Fruit fly (Drosophila melanogaster) whole organism, embryonic: ENCODE measurements around the gene MAGE.

Experiments
- Ada2b ChIP-seq: fragments of 200-800 bp; sonication (Bioruptor generic); IDR thresholded peaks from 2 replicates; pipeline ENCODE4 v1.3.6; 2022; ENCODE audit warnings: missing biosample characterization, missing genetic modification characterization
- Awh ChIP-seq: fragments of 200-800 bp; sonication (Bioruptor generic); IDR thresholded peaks from 2 replicates; pipeline ENCODE4, ENCODE4 v1.3.6; 2022; ENCODE audit warnings: missing biosample characterization, missing genetic modification characterization
- CG10274 ChIP-seq: fragments of 200-800 bp; sonication (Bioruptor generic); optimal IDR thresholded peaks from 3 replicates; lab custom pipeline; 2017; ENCODE audit warnings: missing biosample characterization, mild to moderate bottlenecking, missing genetic modification characterization
- CG10321 ChIP-seq: fragments of 200-800 bp; sonication (Bioruptor generic); IDR thresholded peaks from 2 replicates; pipeline ENCODE4 v1.3.6; 2022; ENCODE audit warnings: missing biosample characterization, missing genetic modification characterization
- CG10366 ChIP-seq: fragments of 200-800 bp; sonication (Bioruptor generic); IDR thresholded peaks from 2 replicates; pipeline ENCODE4 v1.3.6; 2022; ENCODE audit warnings: missing biosample characterization, missing genetic modification characterization
- CG10654 ChIP-seq: fragments of 200-800 bp; sonication (Bioruptor generic); optimal IDR thresholded peaks from 2 replicates; lab custom pipeline; 2016; ENCODE audit warnings: missing biosample characterization, missing genetic modification characterization
- CG1602 ChIP-seq: fragments of 200-800 bp; sonication (Bioruptor generic); optimal IDR thresholded peaks from 3 replicates; lab custom pipeline; 2016; ENCODE audit warnings: missing biosample characterization, missing genetic modification characterization
- CG17361 ChIP-seq: fragments of 200-800 bp; sonication (Bioruptor generic); IDR thresholded peaks from 3 replicates; pipeline ENCODE4 v1.3.6; 2022; ENCODE audit warnings: missing biosample characterization, missing genetic modification characterization
- CG1792 ChIP-seq: fragments of 200-800 bp; sonication (Bioruptor generic); optimal IDR thresholded peaks from 2 replicates; lab custom pipeline; 2016; ENCODE audit warnings: missing biosample characterization, missing genetic modification characterization
- CG18764 ChIP-seq: fragments of 200-800 bp; sonication (Bioruptor generic); optimal IDR thresholded peaks from 3 replicates; lab custom pipeline; 2016; ENCODE audit warnings: missing biosample characterization, missing genetic modification characterization
- CG2199 ChIP-seq: fragments of 200-800 bp; sonication (Bioruptor generic); IDR thresholded peaks from 3 replicates; pipeline ENCODE4 v1.3.6; 2022; ENCODE audit warnings: missing biosample characterization, missing genetic modification characterization
- CG30020 ChIP-seq: fragments of 200-800 bp; optimal IDR thresholded peaks from 2 replicates; lab custom pipeline; 2019; ENCODE audit warnings: missing biosample characterization, mild to moderate bottlenecking, missing genetic modification characterization, moderate library complexity
- CG31365 ChIP-seq: fragments of 200-800 bp; sonication (Bioruptor generic); optimal IDR thresholded peaks from 2 replicates; lab custom pipeline; 2018; ENCODE audit warnings: missing biosample characterization, mild to moderate bottlenecking, missing genetic modification characterization
- D ChIP-seq, 2 experiments: fragments of 200-800 bp in 1 of 2; fragments of >200 bp in 1 of 2; sonication (Bioruptor generic) in 1 of 2; optimal IDR thresholded peaks; 2 replicates in 1 of 2; 3 replicates in 1 of 2; lab custom pipeline; 2017; ENCODE audit warnings: mild to moderate bottlenecking in 1 of 2, missing biosample characterization in 1 of 2, missing genetic modification characterization in 1 of 2, missing genetic modification reagents in 1 of 2
- D19A ChIP-seq: fragments of 200-800 bp; optimal IDR thresholded peaks from 3 replicates; lab custom pipeline; 2019; ENCODE audit warnings: missing biosample characterization, mild to moderate bottlenecking, missing genetic modification characterization, moderate library complexity
- Dad ChIP-seq: fragments of 200-800 bp; sonication (Bioruptor generic); optimal IDR thresholded peaks from 3 replicates; lab custom pipeline; 2016; ENCODE audit warnings: missing biosample characterization, missing genetic modification characterization
- Drgx ChIP-seq: fragments of 200-800 bp; sonication (Bioruptor generic); IDR thresholded peaks from 2 replicates; pipeline ENCODE4 v1.3.6; 2022; ENCODE audit warnings: missing biosample characterization, missing genetic modification characterization
- NC2β ChIP-seq: fragments of 200-800 bp; sonication (Bioruptor generic); optimal IDR thresholded peaks from 2 replicates; lab custom pipeline; 2016; ENCODE audit warnings: missing biosample characterization, missing genetic modification characterization
- Nf-YB ChIP-seq: fragments of 200-800 bp; sonication (Bioruptor generic); optimal IDR thresholded peaks from 3 replicates; lab custom pipeline; 2019; ENCODE audit warnings: missing biosample characterization, mild to moderate bottlenecking, missing genetic modification characterization, moderate library complexity
- NfI ChIP-seq: fragments of 200-800 bp; sonication (Bioruptor generic); optimal IDR thresholded peaks from 3 replicates; lab custom pipeline; 2018; ENCODE audit warnings: missing biosample characterization, mild to moderate bottlenecking, missing genetic modification characterization, moderate library complexity
- Ptx1 ChIP-seq: fragments of 200-800 bp; sonication (Bioruptor generic); IDR thresholded peaks from 2 replicates; pipeline ENCODE4 v1.3.6; 2022; ENCODE audit warnings: missing biosample characterization, missing genetic modification characterization
- Rfx ChIP-seq: fragments of 200-800 bp; sonication (Bioruptor generic); IDR thresholded peaks from 2 replicates; pipeline ENCODE4 v1.3.6; 2022; ENCODE audit warnings: missing biosample characterization, missing genetic modification characterization
- Sox100B ChIP-seq: fragments of 200-800 bp; sonication (Bioruptor generic); optimal IDR thresholded peaks from 3 replicates; lab custom pipeline; 2018; ENCODE audit warnings: missing biosample characterization, mild to moderate bottlenecking, missing genetic modification characterization
- Sox102F ChIP-seq: fragments of 200-800 bp; sonication (Bioruptor generic); optimal IDR thresholded peaks from 2 replicates; lab custom pipeline; 2018; ENCODE audit warnings: missing biosample characterization, mild to moderate bottlenecking, missing genetic modification characterization, moderate library complexity
- Taf1 ChIP-seq: fragments of 200-800 bp; sonication (Bioruptor generic); IDR thresholded peaks from 2 replicates; pipeline ENCODE4 v1.3.6; 2022; ENCODE audit warnings: missing biosample characterization, missing genetic modification characterization
- al ChIP-seq: fragments of 200-800 bp; sonication (Bioruptor generic); IDR thresholded peaks from 2 replicates; pipeline ENCODE4 v1.3.6; 2022; ENCODE audit warnings: missing biosample characterization, missing genetic modification characterization
- amos ChIP-seq: fragments of 200-800 bp; sonication (Bioruptor generic); IDR thresholded peaks from 2 replicates; pipeline ENCODE4 v1.3.6; 2022; ENCODE audit warnings: missing biosample characterization, missing genetic modification characterization; ENCODE audit not compliant: partially characterized antibody
- bab2 ChIP-seq: fragments of 200-800 bp; sonication (Bioruptor generic); optimal IDR thresholded peaks from 2 replicates; lab custom pipeline; 2016; ENCODE audit warnings: missing biosample characterization, missing genetic modification characterization
- chinmo ChIP-seq: fragments of 200-800 bp; sonication (Bioruptor generic); IDR thresholded peaks from 4 replicates; pipeline ENCODE4 v1.3.6; 2022; ENCODE audit warnings: missing biosample characterization, missing genetic modification characterization; ENCODE audit not compliant: partially characterized antibody
- cwo ChIP-seq: fragments of 200-800 bp; sonication (Bioruptor generic); optimal IDR thresholded peaks from 3 replicates; lab custom pipeline; 2017; ENCODE audit warnings: missing biosample characterization, missing genetic modification characterization, mild to moderate bottlenecking, moderate library complexity, missing genetic modification reagents
- en ChIP-seq: fragments of 200-800 bp; sonication (Bioruptor generic); optimal IDR thresholded peaks from 2 replicates; lab custom pipeline; 2016; ENCODE audit warnings: missing biosample characterization, missing genetic modification characterization
- ftz-f1 ChIP-seq: fragments of 200-800 bp; sonication (Bioruptor generic); optimal IDR thresholded peaks from 2 replicates; lab custom pipeline; 2016; ENCODE audit warnings: missing biosample characterization, missing genetic modification characterization
- gro ChIP-seq: fragments of 200-800 bp; sonication (Bioruptor generic); optimal IDR thresholded peaks from 2 replicates; lab custom pipeline; 2016; ENCODE audit warnings: missing biosample characterization, missing genetic modification characterization
- h ChIP-seq: fragments of >200 bp; optimal IDR thresholded peaks from 2 replicates; lab custom pipeline; 2017
- ham ChIP-seq: fragments of 200-800 bp; sonication (Bioruptor generic); IDR thresholded peaks from 2 replicates; pipeline ENCODE4 v1.3.6; 2022; ENCODE audit warnings: missing biosample characterization, missing genetic modification characterization
- hbn ChIP-seq: fragments of 200-800 bp; sonication (Bioruptor generic); IDR thresholded peaks from 2 replicates; pipeline ENCODE4 v1.3.6; 2022; ENCODE audit warnings: missing biosample characterization, missing genetic modification characterization; ENCODE audit not compliant: partially characterized antibody
- jing ChIP-seq: fragments of 200-800 bp; sonication (Bioruptor generic); optimal IDR thresholded peaks from 2 replicates; lab custom pipeline; 2018; ENCODE audit warnings: missing biosample characterization, mild to moderate bottlenecking, missing genetic modification characterization
- nmo ChIP-seq: fragments of 200-800 bp; sonication (Bioruptor generic); optimal IDR thresholded peaks from 2 replicates; lab custom pipeline; 2018; ENCODE audit warnings: missing biosample characterization, mild to moderate bottlenecking, missing genetic modification characterization, moderate library complexity
- pan ChIP-seq, 4 experiments: fragments of >200 bp in 3 of 4; fragments of 200-800 bp in 1 of 4; sonication (Bioruptor generic) in 1 of 4; optimal IDR thresholded peaks in 3 of 4; IDR thresholded peaks in 1 of 4; 2 replicates each; pipeline versions ENCODE4 v1.3.6 to Lab custom; 2017 to 2022; ENCODE audit warnings: missing biosample characterization in 2 of 4, missing genetic modification characterization in 2 of 4, mixed read lengths in 1 of 4
- pb ChIP-seq: fragments of 200-800 bp; sonication (Bioruptor generic); optimal IDR thresholded peaks from 3 replicates; lab custom pipeline; 2016; ENCODE audit warnings: missing biosample characterization, missing genetic modification characterization
- sens ChIP-seq: fragments of 200-800 bp; sonication (Bioruptor generic); peaks from one replicate; lab custom pipeline; 2016; ENCODE audit warnings: missing biosample characterization, missing genetic modification characterization
- sisA ChIP-seq: fragments of 200-800 bp; sonication (Bioruptor generic); IDR thresholded peaks from 2 replicates; pipeline ENCODE4 v1.3.6; 2022; ENCODE audit warnings: missing biosample characterization, missing genetic modification characterization
- sna ChIP-seq: fragments of 200-800 bp; sonication (Bioruptor generic); IDR thresholded peaks from 2 replicates; pipeline ENCODE4 v1.3.6; 2022; ENCODE audit warnings: missing biosample characterization, missing genetic modification characterization; ENCODE audit not compliant: partially characterized antibody
- sug ChIP-seq: fragments of 200-800 bp; optimal IDR thresholded peaks from 2 replicates; lab custom pipeline; 2019; ENCODE audit warnings: missing biosample characterization, mild to moderate bottlenecking, missing genetic modification characterization, moderate library complexity
- twi ChIP-seq: fragments of 200-800 bp; optimal IDR thresholded peaks from 2 replicates; lab custom pipeline; 2019; ENCODE audit warnings: missing biosample characterization, mild to moderate bottlenecking, missing genetic modification characterization, moderate library complexity
- unpg ChIP-seq: fragments of 200-800 bp; sonication (Bioruptor generic); optimal IDR thresholded peaks from 3 replicates; lab custom pipeline; 2018; ENCODE audit warnings: missing biosample characterization, mild to moderate bottlenecking, missing genetic modification characterization, moderate library complexity
- vfl ChIP-seq: fragments of 200-800 bp; sonication (Bioruptor generic); optimal IDR thresholded peaks from 2 replicates; lab custom pipeline; 2016; ENCODE audit warnings: missing biosample characterization, missing genetic modification characterization
- wek ChIP-seq: fragments of 200-800 bp; sonication (Bioruptor generic); optimal IDR thresholded peaks from 3 replicates; lab custom pipeline; 2018; ENCODE audit warnings: missing biosample characterization, mild to moderate bottlenecking, missing genetic modification characterization, moderate library complexity
- zfh2 ChIP-seq: fragments of 200-800 bp; sonication (Bioruptor generic); optimal IDR thresholded peaks from 2 replicates; lab custom pipeline; 2016; ENCODE audit warnings: missing biosample characterization, missing genetic modification characterization

MAGE gene

dm6 chr3R:7122172-7123072, 32.6 kb downstream of the MAGE start (continued):
- TF ChIP-seq ftz-f1 (peak; percentile 97), CG17361 (no peak; the same call in 2 of the 3 replicates), NfI (no peak), NC2β (GFP tag; lab: Kevin White, UChicago) (no peak), en (GFP tag; lab: Kevin White, UChicago) (no peak), CG1792 (GFP tag; lab: Kevin White, UChicago) (no peak), Nf-YB (GFP tag; lab: Kevin White, UChicago) (peak; percentile 21), vfl (GFP tag; lab: Kevin White, UChicago) (no peak), Sox102F (GFP tag; lab: Kevin White, UChicago) (no peak), pb (GFP tag; lab: Kevin White, UChicago) (no peak), CG1602 (no peak), sisA (no peak), CG10321 (GFP tag; lab: Robert Waterston, UW) (peak; percentile 80), zfh2 (GFP tag; lab: Kevin White, UChicago) (no peak), Dad (GFP tag; lab: Kevin White, UChicago) (no peak), h (lab: Kevin White, UChicago) (no peak), CG18764 (GFP tag; lab: Kevin White, UChicago) (peak; percentile 12), Awh (peak; percentile 22; the same call in 1 of the 2 replicates), Drgx (GFP tag; lab: Robert Waterston, UW) (no peak), sens (GFP tag; lab: Kevin White, UChicago) (peak; percentile 67), nmo (GFP tag; lab: Kevin White, UChicago) (peak; percentile 29), D (optimal IDR thresholded peaks at IDR 0.05; lab: Kevin White, UChicago) (no peak), D (GFP tag; optimal IDR thresholded peaks at IDR 0.05; lab: Kevin White, UChicago) (peak; percentile 13), ham (GFP tag; lab: Robert Waterston, UW) (no peak), Ptx1 (GFP tag; lab: Robert Waterston, UW) (0 out of 2 replicates have a peak, but pooled peaks have one; percentile 23), CG10366 (GFP tag; lab: Robert Waterston, UW) (no peak), amos (no peak), CG10274 (no peak), unpg (no peak), CG31365 (tag; lab: Kevin White, UChicago) (no peak), wek (GFP tag; lab: Kevin White, UChicago) (no peak), chinmo (peak; percentile 81; the same call in 1 of the 4 replicates), gro (GFP tag; lab: Kevin White, UChicago) (no peak), hbn (GFP tag; lab: Robert Waterston, UW) (no peak), twi (peak; percentile 10), cwo (GFP tag; lab: Kevin White, UChicago) (peak; percentile 1), jing (GFP tag; lab: Kevin White, UChicago) (no peak), Ada2b (no peak), CG2199 (peak; percentile 31; the same call in 1 of the 3 replicates), pan (optimal IDR thresholded peaks at IDR 0.05; lab: Kevin White, UChicago) (no peak), pan (GFP tag; optimal IDR thresholded peaks at IDR 0.05 in 1 of 2, IDR thresholded peaks at IDR 0.05 in 1 of 2) (peak in 1 of 2 experiments; percentile 42), sna (GFP tag; lab: Robert Waterston, UW) (no peak), CG30020 (tag; lab: Kevin White, UChicago) (no peak), Sox100B (peak; percentile 13), Taf1 (GFP tag; lab: Robert Waterston, UW) (no peak), CG10654 (no peak), D19A (peak; percentile 11), Rfx (GFP tag; lab: Robert Waterston, UW) (no peak), sug (tag; lab: Kevin White, UChicago) (peak; percentile 28), bab2 (no peak), al (GFP tag; lab: Robert Waterston, UW) (no peak)
